Worm (Caenorhabditis elegans): ENCODE measurements around the gene C31H2.14.

ce11 chrX:5102338-5102737 lies 45.7 kb upstream of the C31H2.14 start:
- TF ChIP-seq flt-1 (GFP tag; IDR thresholded peaks at IDR 0.05) (no peak), ama-1 (optimal IDR thresholded peaks at IDR 0.05) (no peak)
